Worm (Caenorhabditis elegans) whole organism, L2 larva: ENCODE data around the gene F46C8.3.

Source experiments
- C34F6.9 ChIP-seq: fragments of 150-350 bp; optimal IDR thresholded peaks from 2 replicates; lab custom pipeline; 2014; ENCODE audit warnings: missing biosample characterization, missing genetic modification characterization
- F13H6.1 ChIP-seq: sonication (generic microtip); optimal IDR thresholded peaks from 2 replicates; lab custom pipeline; 2016; ENCODE audit warnings: missing genetic modification characterization, missing compliant biosample characterization
- ZK546.5 ChIP-seq: sonication (generic microtip); optimal IDR thresholded peaks from 2 replicates; lab custom pipeline; 2017; ENCODE audit warnings: missing biosample characterization, missing genetic modification characterization
- alr-1 ChIP-seq: fragments of 150-350 bp; optimal IDR thresholded peaks from 2 replicates; lab custom pipeline; 2014; ENCODE audit warnings: missing biosample characterization, missing genetic modification characterization
- aly-2 ChIP-seq: fragments of 150-350 bp; optimal IDR thresholded peaks from 2 replicates; lab custom pipeline; 2014; ENCODE audit warnings: missing biosample characterization, missing genetic modification characterization
- blmp-1 ChIP-seq: sonication (generic microtip); optimal IDR thresholded peaks from 2 replicates; lab custom pipeline; 2017; ENCODE audit warnings: missing genetic modification characterization, mild to moderate bottlenecking, missing compliant biosample characterization, antibody characterized with exemption, moderate library complexity; ENCODE audit not compliant: insufficient read depth
- ceh-16 ChIP-seq: fragments of 150-350 bp; optimal IDR thresholded peaks from 2 replicates; lab custom pipeline; 2014; ENCODE audit warnings: missing biosample characterization, missing genetic modification characterization
- ceh-82 ChIP-seq: fragments of 150-350 bp; optimal IDR thresholded peaks from 2 replicates; lab custom pipeline; 2014; ENCODE audit warnings: missing biosample characterization, missing genetic modification characterization
- crh-2 ChIP-seq: sonication (generic microtip); optimal IDR thresholded peaks from 2 replicates; lab custom pipeline; 2017; ENCODE audit warnings: missing biosample characterization, missing genetic modification characterization
- dmd-4 ChIP-seq: sonication (generic microtip); optimal IDR thresholded peaks from 2 replicates; lab custom pipeline; 2017; ENCODE audit warnings: missing biosample characterization, missing genetic modification characterization
- elt-1 ChIP-seq: fragments of 150-350 bp; optimal IDR thresholded peaks from 2 replicates; lab custom pipeline; 2014; ENCODE audit warnings: missing biosample characterization, missing genetic modification characterization
- elt-3 ChIP-seq: sonication (generic microtip); optimal IDR thresholded peaks from 2 replicates; lab custom pipeline; 2017; ENCODE audit warnings: missing biosample characterization, missing genetic modification characterization
- fos-1 ChIP-seq: fragments of 150-350 bp; optimal IDR thresholded peaks from 2 replicates; lab custom pipeline; 2014; ENCODE audit warnings: missing biosample characterization, missing genetic modification characterization
- gmeb-1 ChIP-seq: fragments of 150-350 bp; optimal IDR thresholded peaks from 2 replicates; lab custom pipeline; 2014; ENCODE audit warnings: missing biosample characterization, missing genetic modification characterization
- lin-13 ChIP-seq: fragments of 150-350 bp; optimal IDR thresholded peaks from 2 replicates; lab custom pipeline; 2014; ENCODE audit warnings: missing biosample characterization, missing genetic modification reagents, missing genetic modification characterization
- lin-39 ChIP-seq: fragments of 150-350 bp; optimal IDR thresholded peaks from 2 replicates; lab custom pipeline; 2014; ENCODE audit warnings: missing biosample characterization, missing genetic modification reagents, missing genetic modification characterization
- lsy-2 ChIP-seq, 2 experiments: fragments of 150-350 bp in 1 of 2; sonication (generic microtip) in 1 of 2; optimal IDR thresholded peaks; 2 replicates each; lab custom pipeline; 2014 to 2017; ENCODE audit warnings: missing biosample characterization in 2 of 2, missing genetic modification characterization in 2 of 2
- mab-5 ChIP-seq: fragments of 150-350 bp; optimal IDR thresholded peaks from 2 replicates; lab custom pipeline; 2014; ENCODE audit warnings: missing biosample characterization, missing genetic modification characterization
- nhr-10 ChIP-seq: sonication (generic microtip); optimal IDR thresholded peaks from 2 replicates; lab custom pipeline; 2017; ENCODE audit warnings: missing biosample characterization, missing genetic modification characterization
- nhr-11 ChIP-seq: fragments of 150-350 bp; optimal IDR thresholded peaks from 2 replicates; lab custom pipeline; 2014; ENCODE audit warnings: missing biosample characterization, missing genetic modification characterization
- nhr-12 ChIP-seq: fragments of 150-350 bp; optimal IDR thresholded peaks from 2 replicates; lab custom pipeline; 2014; ENCODE audit warnings: missing biosample characterization, missing genetic modification characterization
- nhr-129 ChIP-seq: fragments of 150-350 bp; optimal IDR thresholded peaks from 2 replicates; lab custom pipeline; 2014; ENCODE audit warnings: missing biosample characterization, missing genetic modification characterization
- nhr-21 ChIP-seq: fragments of 150-350 bp; optimal IDR thresholded peaks from 2 replicates; lab custom pipeline; 2014; ENCODE audit warnings: missing biosample characterization, missing genetic modification characterization
- nhr-23 ChIP-seq: fragments of 150-350 bp; optimal IDR thresholded peaks from 2 replicates; lab custom pipeline; 2014; ENCODE audit warnings: missing biosample characterization, missing genetic modification reagents, missing genetic modification characterization
- nhr-237 ChIP-seq: fragments of 150-350 bp; optimal IDR thresholded peaks from 2 replicates; lab custom pipeline; 2014; ENCODE audit warnings: missing biosample characterization, missing genetic modification characterization
- nhr-25 ChIP-seq: fragments of 150-350 bp; sonication (generic microtip); optimal IDR thresholded peaks from 3 replicates; lab custom pipeline; 2014; ENCODE audit warnings: missing biosample characterization, missing genetic modification characterization
- nhr-6 ChIP-seq: fragments of 150-350 bp; optimal IDR thresholded peaks from 2 replicates; lab custom pipeline; 2014; ENCODE audit warnings: missing biosample characterization, missing genetic modification characterization
- nhr-77 ChIP-seq: fragments of 150-350 bp; optimal IDR thresholded peaks from 2 replicates; lab custom pipeline; 2014; ENCODE audit warnings: missing biosample characterization, missing genetic modification characterization
- peb-1 ChIP-seq: fragments of 150-350 bp; optimal IDR thresholded peaks from 2 replicates; lab custom pipeline; 2014; ENCODE audit warnings: missing biosample characterization, missing genetic modification characterization
- skn-1 ChIP-seq: sonication (generic microtip); optimal IDR thresholded peaks from 2 replicates; lab custom pipeline; 2017; ENCODE audit warnings: missing biosample characterization, missing genetic modification characterization
- sma-3 ChIP-seq: sonication (generic microtip); optimal IDR thresholded peaks from 2 replicates; lab custom pipeline; 2016; ENCODE audit warnings: missing genetic modification reagents, missing genetic modification characterization, missing compliant biosample characterization
- sma-9 ChIP-seq, 2 experiments: fragments of 150-350 bp in 1 of 2; sonication (generic microtip) in 1 of 2; optimal IDR thresholded peaks; 2 replicates each; lab custom pipeline; 2014 to 2016; ENCODE audit warnings: missing genetic modification characterization in 2 of 2, mild to moderate bottlenecking in 1 of 2, missing biosample characterization in 1 of 2, missing compliant biosample characterization in 1 of 2, missing genetic modification reagents in 1 of 2, moderate library complexity in 1 of 2
- snpc-4 ChIP-seq: fragments of 150-350 bp; optimal IDR thresholded peaks from 2 replicates; lab custom pipeline; 2014; ENCODE audit warnings: missing biosample characterization, missing genetic modification characterization
- unc-39 ChIP-seq: fragments of 150-350 bp; optimal IDR thresholded peaks from 2 replicates; lab custom pipeline; 2014; ENCODE audit warnings: missing biosample characterization, missing genetic modification characterization
- unc-55 ChIP-seq: fragments of 150-350 bp; sonication (generic microtip); optimal IDR thresholded peaks from 3 replicates; lab custom pipeline; 2014; ENCODE audit warnings: missing biosample characterization, missing genetic modification reagents, missing genetic modification characterization
- unc-62 ChIP-seq: fragments of 150-350 bp; optimal IDR thresholded peaks from 2 replicates; lab custom pipeline; 2014; ENCODE audit warnings: missing biosample characterization, missing genetic modification reagents, missing genetic modification characterization
- ztf-1 ChIP-seq: fragments of 200-800 bp; sonication (Bioruptor generic); conservative IDR thresholded peaks from 2 replicates; pipeline ENCODE4 v1.3.6; 2022; ENCODE audit warnings: missing genetic modification characterization, missing compliant biosample characterization
- ztf-11 ChIP-seq: sonication (generic microtip); optimal IDR thresholded peaks from 2 replicates; lab custom pipeline; 2017; ENCODE audit warnings: missing biosample characterization, missing genetic modification characterization

The F46C8.3 gene

DNA sequence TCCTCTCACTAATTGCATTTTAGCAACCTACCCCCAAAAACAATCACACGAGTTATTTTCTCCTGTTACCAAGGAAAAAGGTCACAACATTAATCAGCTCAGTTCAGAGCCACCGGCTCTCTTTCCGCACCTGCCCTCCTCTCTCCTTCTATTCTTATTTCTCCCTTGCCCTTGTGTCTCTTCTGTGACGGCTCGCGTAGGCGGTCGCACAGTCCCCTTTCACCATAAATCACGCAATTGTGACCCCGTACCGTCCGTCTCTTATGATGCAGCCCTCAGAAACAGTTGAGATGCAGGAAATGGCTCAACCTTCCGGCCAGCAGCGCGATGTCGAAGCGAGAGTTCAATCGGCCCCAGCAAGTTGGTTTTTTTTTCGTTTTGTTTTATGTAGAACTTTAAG lies 37.3 kb downstream of the F46C8.3 start, which contains the start of gene sto-1:
TSS of gene sto-1 (plus strand) at position 200 of the 400 bp plus-strand sequence.
- TF ChIP-seq unc-39 (tag; lab: Kevin White, UChicago) (no peak), nhr-23 (tag; lab: Kevin White, UChicago) (no peak), elt-1 (tag; lab: Kevin White, UChicago) (no peak), nhr-11 (tag; lab: Kevin White, UChicago) (no peak), sma-9 (GFP tag; optimal IDR thresholded peaks at IDR 0.05; lab: Kevin White, UChicago) (no peak), sma-9 (tag; optimal IDR thresholded peaks at IDR 0.05; lab: Kevin White, UChicago) (no peak), nhr-25 (no peak), mab-5 (no peak), ceh-82 (tag; lab: Kevin White, UChicago) (no peak), alr-1 (tag; lab: Kevin White, UChicago) (no peak), elt-3 (no peak), ceh-16 (tag; lab: Kevin White, UChicago) (no peak), snpc-4 (tag; lab: Kevin White, UChicago) (no peak)

ce11 chrX:7563425-7563824 lies 38.1 kb downstream of the F46C8.3 start:
- TF ChIP-seq lsy-2 (tag; optimal IDR thresholded peaks at IDR 0.05; lab: Kevin White, UChicago) (no peak), ceh-82 (tag; lab: Kevin White, UChicago) (no peak), lin-39 (tag; lab: Kevin White, UChicago) (no peak), nhr-237 (tag; lab: Kevin White, UChicago) (no peak), dmd-4 (tag; lab: Kevin White, UChicago) (no peak), skn-1 (tag; lab: Kevin White, UChicago) (no peak), ztf-11 (tag; lab: Kevin White, UChicago) (no peak), nhr-25 (no peak), ZK546.5 (tag; lab: Kevin White, UChicago) (no peak)

DNA sequence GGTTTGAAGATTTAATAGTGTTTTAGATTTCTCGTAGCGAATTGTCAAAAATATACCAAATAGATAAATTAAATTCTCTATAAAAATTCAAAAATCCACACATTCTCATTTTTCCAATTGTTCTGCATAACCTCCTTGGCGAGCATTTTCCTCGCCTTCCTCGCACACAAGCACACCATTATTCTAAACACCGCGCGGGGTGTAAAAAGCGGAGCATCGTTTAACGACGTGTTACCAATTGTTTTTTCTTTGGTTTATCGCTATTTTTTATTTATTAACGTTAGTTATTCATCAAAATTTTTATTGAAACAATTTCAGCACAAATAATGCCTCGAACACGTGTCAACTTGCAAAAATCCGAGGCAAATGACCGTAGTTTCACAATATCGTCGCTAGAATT lies 39.6 kb downstream of the F46C8.3 start, which contains the start of gene vps-52:
TSS of gene vps-52 (plus strand) at position 319 of the 400 bp plus-strand sequence.
- TF ChIP-seq nhr-129 (tag; lab: Kevin White, UChicago) (peak; percentile 9), unc-62 (GFP tag; lab: Kevin White, UChicago) (no peak), unc-39 (tag; lab: Kevin White, UChicago) (no peak), ztf-11 (tag; lab: Kevin White, UChicago) (no peak), nhr-12 (no peak), unc-55 (GFP tag; lab: Kevin White, UChicago) (peak; percentile 55), ZK546.5 (tag; lab: Kevin White, UChicago) (no peak), C34F6.9 (peak; percentile 22), aly-2 (tag; lab: Kevin White, UChicago) (no peak)

- TF ChIP-seq lin-13 (GFP tag; lab: Kevin White, UChicago), result no peak
- TF ChIP-seq sma-3 (GFP tag; lab: Kevin White, UChicago), result peak; percentile 34
- TF ChIP-seq nhr-25, result peak; percentile 26
- no peak for TF ChIP-seq ztf-11 (tag; lab: Kevin White, UChicago)
- no peak for TF ChIP-seq skn-1 (tag; lab: Kevin White, UChicago)
- TF ChIP-seq, all 48 proteins: peak for 2
Measured at ce11 chrX:7568684-7569289, 43.4 kb downstream of the F46C8.3 start.

- TF ChIP-seq C34F6.9, result peak; percentile 51
- no peak for TF ChIP-seq nhr-10 (tag; lab: Kevin White, UChicago)
- no peak for TF ChIP-seq ztf-1 (GFP tag; lab: Robert Waterston, UW)
- TF ChIP-seq nhr-21 (tag; lab: Kevin White, UChicago), result peak; percentile 18
- no peak for TF ChIP-seq skn-1 (tag; lab: Kevin White, UChicago)
- no peak for TF ChIP-seq peb-1 (tag; lab: Kevin White, UChicago)
- peak; percentile 28 for TF ChIP-seq sma-9 (GFP tag; optimal IDR thresholded peaks at IDR 0.05; lab: Kevin White, UChicago)
- TF ChIP-seq sma-9 (tag; optimal IDR thresholded peaks at IDR 0.05; lab: Kevin White, UChicago), result no peak
- TF ChIP-seq nhr-237 (tag; lab: Kevin White, UChicago), result no peak
- no peak for TF ChIP-seq nhr-6 (tag; lab: Kevin White, UChicago)
- TF ChIP-seq ceh-82 (tag; lab: Kevin White, UChicago), result no peak
- TF ChIP-seq fos-1 (tag; lab: Kevin White, UChicago), result peak; percentile 16
- peak; percentile 32 for TF ChIP-seq crh-2 (tag; lab: Kevin White, UChicago)
- TF ChIP-seq lin-13 (GFP tag; lab: Kevin White, UChicago), result no peak
- TF ChIP-seq blmp-1, result no peak
- TF ChIP-seq dmd-4 (tag; lab: Kevin White, UChicago), result no peak
- no peak for TF ChIP-seq ZK546.5 (tag; lab: Kevin White, UChicago)
- peak; percentile 16 for TF ChIP-seq nhr-129 (tag; lab: Kevin White, UChicago)
- TF ChIP-seq nhr-23 (tag; lab: Kevin White, UChicago), result no peak
- no peak for TF ChIP-seq elt-1 (tag; lab: Kevin White, UChicago)
- no peak for TF ChIP-seq nhr-77 (tag; lab: Kevin White, UChicago)
- TF ChIP-seq lsy-2 (tag; optimal IDR thresholded peaks at IDR 0.05; lab: Kevin White, UChicago), result peak in 1 of 2 experiments; percentile 66
- no peak for TF ChIP-seq snpc-4 (tag; lab: Kevin White, UChicago)
- TF ChIP-seq nhr-25, result peak; percentile 48
- TF ChIP-seq elt-3, result no peak
- no peak for TF ChIP-seq gmeb-1 (tag; lab: Kevin White, UChicago)
- no peak for TF ChIP-seq unc-62 (GFP tag; lab: Kevin White, UChicago)
- no peak for TF ChIP-seq lin-39 (tag; lab: Kevin White, UChicago)
- TF ChIP-seq F13H6.1 (tag; lab: Kevin White, UChicago), result peak; percentile 48
Measured at ce11 chrX:7569685-7570518, 44.5 kb downstream of the F46C8.3 start, which contains the start of gene apy-1. Gene apy-1, minus strand, starts transcription at chrX:7569722.
